Worm (Caenorhabditis elegans): Measurements from ENCODE around the gene kel-10.

Gene kel-10

ce11 chrIII:10094538-10094937, 6.7 kb downstream of the kel-10 start (continued):
- no peak for TF ChIP-seq pax-3 (tag; optimal IDR thresholded peaks at IDR 0.05)
- TF ChIP-seq unc-98 (GFP tag; IDR thresholded peaks at IDR 0.05) = no peak
- TF ChIP-seq blmp-1 (tag; optimal IDR thresholded peaks at IDR 0.05) = peak; percentile 43
- peak in 1 of 2 experiments; percentile 62 for TF ChIP-seq ztf-11 (tag; optimal IDR thresholded peaks at IDR 0.05)
- no peak for TF ChIP-seq zag-1 (tag; optimal IDR thresholded peaks at IDR 0.05)
- peak; percentile 37 for TF ChIP-seq nhr-90 (tag; optimal IDR thresholded peaks at IDR 0.05; ENCODE audit: poor library complexity)
- TF ChIP-seq ets-5 (GFP tag; IDR thresholded peaks at IDR 0.05) = no peak
- peak; percentile 22 for TF ChIP-seq mep-1 (tag; optimal IDR thresholded peaks at IDR 0.05)

- TF ChIP-seq blmp-1 (tag; optimal IDR thresholded peaks at IDR 0.05) (no peak), nhr-12 (tag; optimal IDR thresholded peaks at IDR 0.05) (no peak), unc-98 (GFP tag; IDR thresholded peaks at IDR 0.05) (no peak), hlh-17 (GFP tag; optimal IDR thresholded peaks at IDR 0.05; ENCODE audit: borderline replicate concordance) (no peak), fos-1 (tag; optimal IDR thresholded peaks at IDR 0.05) (no peak), skn-1 (tag; optimal IDR thresholded peaks at IDR 0.05) (no peak), snu-23 (GFP tag; optimal IDR thresholded peaks at IDR 0.05) (peak; percentile 21), tbx-2 (tag; optimal IDR thresholded peaks at IDR 0.05) (peak; percentile 1), C34B4.2 (tag; optimal IDR thresholded peaks at IDR 0.05) (no peak), elt-3 (tag; optimal IDR thresholded peaks at IDR 0.05) (no peak), nhr-90 (tag; optimal IDR thresholded peaks at IDR 0.05; ENCODE audit: poor library complexity) (no peak), mef-2 (tag; optimal IDR thresholded peaks at IDR 0.05) (no peak), dpl-1 (GFP tag; optimal IDR thresholded peaks at IDR 0.05) (peak; percentile 84 to 92 (median 88)), rnt-1 (tag; optimal IDR thresholded peaks at IDR 0.05) (peak; percentile 51), C04F5.9 (tag; optimal IDR thresholded peaks at IDR 0.05) (no peak), nhr-11 (tag; optimal IDR thresholded peaks at IDR 0.05) (no peak), swsn-7 (tag; optimal IDR thresholded peaks at IDR 0.05) (no peak), dsc-1 (tag; optimal IDR thresholded peaks at IDR 0.05) (peak; percentile 22), ceh-82 (tag; optimal IDR thresholded peaks at IDR 0.05) (no peak), pag-3 (tag; optimal IDR thresholded peaks at IDR 0.05; ENCODE audit: borderline replicate concordance, insufficient read depth) (no peak), lin-15B (tag; optimal IDR thresholded peaks at IDR 0.05) (peak; percentile 0), lin-35 (GFP tag; optimal IDR thresholded peaks at IDR 0.05) (peak; percentile 88 to 94), unc-130 (tag; optimal IDR thresholded peaks at IDR 0.05) (no peak), nhr-28 (tag; optimal IDR thresholded peaks at IDR 0.05) (no peak), zip-4 (GFP tag; optimal IDR thresholded peaks at IDR 0.05) (no peak), lin-13 (GFP tag; optimal IDR thresholded peaks at IDR 0.05) (no peak), pax-3 (tag; optimal IDR thresholded peaks at IDR 0.05) (no peak), fkh-4 (tag; optimal IDR thresholded peaks at IDR 0.05; ENCODE audit: borderline replicate concordance) (no peak), fkh-10 (GFP tag; optimal IDR thresholded peaks at IDR 0.05) (no peak), grh-1 (GFP tag; IDR thresholded peaks at IDR 0.05) (no peak), nhr-20 (tag; optimal IDR thresholded peaks at IDR 0.05) (no peak), mab-9 (GFP tag; IDR thresholded peaks at IDR 0.05) (no peak), hpl-2 (GFP tag; optimal IDR thresholded peaks at IDR 0.05) (no peak), aha-1 (tag; optimal IDR thresholded peaks at IDR 0.05) (no peak), ceh-88 (GFP tag; IDR thresholded peaks at IDR 0.05) (no peak), ets-5 (GFP tag; IDR thresholded peaks at IDR 0.05) (no peak), nhr-19 (GFP tag; conservative IDR thresholded peaks at IDR 0.05) (no peak), lin-14 (GFP tag; optimal IDR thresholded peaks at IDR 0.05) (no peak), aly-2 (tag; optimal IDR thresholded peaks at IDR 0.05) (no peak), ama-1 (optimal IDR thresholded peaks at IDR 0.05) (no peak), alr-1 (tag; optimal IDR thresholded peaks at IDR 0.05; ENCODE audit: borderline replicate concordance) (no peak), xbp-1 (tag; optimal IDR thresholded peaks at IDR 0.05) (no peak), jun-1 (tag; optimal IDR thresholded peaks at IDR 0.05) (no peak), ztf-4 (tag; optimal IDR thresholded peaks at IDR 0.05) (no peak), unc-86 (tag; optimal IDR thresholded peaks at IDR 0.05) (no peak), nhr-77 (tag; optimal IDR thresholded peaks at IDR 0.05) (no peak), pqm-1 (tag; optimal IDR thresholded peaks at IDR 0.05) (no peak), mdl-1 (tag; optimal IDR thresholded peaks at IDR 0.05) (peak in 1 of 2 experiments; percentile 30)
Observed at ce11 chrIII:10093093-10093492, 8.2 kb downstream of the kel-10 start.
